Fruit fly (Drosophila melanogaster): Measurements from ENCODE around the gene Daxx.

The Daxx gene

dm6 chr2L:6471978-6472776 lies 8.6 kb upstream of the Daxx start (continued):
- TF ChIP-seq ATbp (GFP tag; optimal IDR thresholded peaks at IDR 0.05) (no peak), CG2202 (tag; optimal IDR thresholded peaks at IDR 0.05) (no peak), ind (GFP tag; optimal IDR thresholded peaks at IDR 0.05) (peak; percentile 21), CG17829 (tag; optimal IDR thresholded peaks at IDR 0.05) (peak; percentile 6), p53 (GFP tag; optimal IDR thresholded peaks at IDR 0.05) (no peak), Hr3 (GFP tag; optimal IDR thresholded peaks at IDR 0.05) (no peak), ab (GFP tag; optimal IDR thresholded peaks at IDR 0.05) (no peak), CG10267 (tag; optimal IDR thresholded peaks at IDR 0.05) (peak; percentile 8), sens (GFP tag) (no peak), CG11504 (tag; optimal IDR thresholded peaks at IDR 0.05) (peak; percentile 51), Lpt (GFP tag; optimal IDR thresholded peaks at IDR 0.05) (no peak), Neu2 (GFP tag; optimal IDR thresholded peaks at IDR 0.05; ENCODE audit: borderline replicate concordance) (no peak), CG15073 (GFP tag; optimal IDR thresholded peaks at IDR 0.05) (no peak), CG11695 (GFP tag; IDR thresholded peaks at IDR 0.05) (0 out of 3 replicates have a peak, but pooled peaks have one; percentile 8), wdn (GFP tag; IDR thresholded peaks at IDR 0.05) (no peak), Mrtf (GFP tag; IDR thresholded peaks at IDR 0.05) (0 out of 3 replicates have a peak, but pooled peaks have one; percentile 34), D19B (GFP tag; optimal IDR thresholded peaks at IDR 0.05) (peak; percentile 92), dati (GFP tag; IDR thresholded peaks at IDR 0.05) (no peak), CG10274 (GFP tag; optimal IDR thresholded peaks at IDR 0.05) (peak; percentile 14), CG18599 (GFP tag; optimal IDR thresholded peaks at IDR 0.05) (peak; percentile 10), CG14860 (GFP tag; IDR thresholded peaks at IDR 0.05; ENCODE audit: partially characterized antibody) (no peak), sob (GFP tag; IDR thresholded peaks at IDR 0.05) (0 out of 2 replicates have a peak, but pooled peaks have one; percentile 5), Six4 (GFP tag; optimal IDR thresholded peaks at IDR 0.05) (no peak), sisA (GFP tag; IDR thresholded peaks at IDR 0.05) (0 out of 2 replicates have a peak, but pooled peaks have one; percentile 29), CG1647 (GFP tag; optimal IDR thresholded peaks at IDR 0.05) (no peak), Rfx (GFP tag; IDR thresholded peaks at IDR 0.05) (no peak; the same call in 1 of the 2 replicates), fd3F (GFP tag; optimal IDR thresholded peaks at IDR 0.05) (peak; percentile 6), CG7786 (GFP tag; optimal IDR thresholded peaks at IDR 0.05) (no peak), Dfd (GFP tag; optimal IDR thresholded peaks at IDR 0.05) (no peak), CG15601 (tag; optimal IDR thresholded peaks at IDR 0.05) (no peak), Trl (optimal IDR thresholded peaks at IDR 0.05) (peak in 1 of 2 experiments; percentile 17), Trl (GFP tag; optimal IDR thresholded peaks at IDR 0.05) (no peak), dmrt11E (tag; optimal IDR thresholded peaks at IDR 0.05) (no peak), CG14965 (GFP tag; optimal IDR thresholded peaks at IDR 0.05; ENCODE audit: borderline replicate concordance) (no peak), gro (GFP tag; optimal IDR thresholded peaks at IDR 0.05) (no peak), CG12155 (GFP tag; optimal IDR thresholded peaks at IDR 0.05) (no peak), CHES-1-like (GFP tag; optimal IDR thresholded peaks at IDR 0.05) (no peak), gem (tag; optimal IDR thresholded peaks at IDR 0.05) (peak; percentile 55), CG2712 (tag; optimal IDR thresholded peaks at IDR 0.05) (peak; percentile 35), CG12659 (GFP tag; optimal IDR thresholded peaks at IDR 0.05) (peak; percentile 29), ken (GFP tag; IDR thresholded peaks at IDR 0.05) (no peak), Bgb (GFP tag; IDR thresholded peaks at IDR 0.05; ENCODE audit: partially characterized antibody) (peak; percentile 31; the same call in 1 of the 2 replicates), Side (GFP tag; optimal IDR thresholded peaks at IDR 0.05) (no peak), nerfin-2 (GFP tag; IDR thresholded peaks at IDR 0.05; ENCODE audit: partially characterized antibody) (no peak), Sin3A (optimal IDR thresholded peaks at IDR 0.05) (no peak), CG1602 (GFP tag; optimal IDR thresholded peaks at IDR 0.05) (no peak), CG3407 (GFP tag; optimal IDR thresholded peaks at IDR 0.05) (no peak), CG30403 (GFP tag; optimal IDR thresholded peaks at IDR 0.05) (peak; percentile 36), bbx (GFP tag; IDR thresholded peaks at IDR 0.05; ENCODE audit: partially characterized antibody) (peak; percentile 40; the same call in 1 of the 2 replicates), CG2875 (GFP tag; optimal IDR thresholded peaks at IDR 0.05) (no peak)

Data from whole organism, embryonic.